Worm (Caenorhabditis elegans) whole organism, mixed stage, embryonic: ENCODE measurements around the gene nfi-1.

Experiments
- blmp-1 ChIP-seq: fragments of 150-350 bp; optimal IDR thresholded peaks from 2 replicates; lab custom pipeline; 2014; ENCODE audit warnings: missing biosample characterization, missing genetic modification characterization
- elt-3 ChIP-seq: fragments of 150-350 bp; optimal IDR thresholded peaks from 2 replicates; lab custom pipeline; 2014; ENCODE audit warnings: missing biosample characterization, missing genetic modification characterization
- mab-5 ChIP-seq: fragments of 150-350 bp; optimal IDR thresholded peaks from 2 replicates; lab custom pipeline; 2014; ENCODE audit warnings: missing biosample characterization, missing genetic modification characterization
- mep-1 ChIP-seq: fragments of 150-350 bp; optimal IDR thresholded peaks from 2 replicates; lab custom pipeline; 2017; ENCODE audit warnings: missing biosample characterization, missing genetic modification reagents, missing genetic modification characterization, inconsistent platforms
- mls-2 ChIP-seq: sonication (generic microtip); optimal IDR thresholded peaks from 2 replicates; lab custom pipeline; 2016; ENCODE audit warnings: mild to moderate bottlenecking, missing genetic modification characterization, moderate library complexity, missing compliant biosample characterization
- pha-4 ChIP-seq: fragments of 150-350 bp; optimal IDR thresholded peaks from 2 replicates; lab custom pipeline; 2018; ENCODE audit warnings: missing biosample characterization, missing genetic modification reagents, missing genetic modification characterization
- zip-8 ChIP-seq: fragments of 150-350 bp; optimal IDR thresholded peaks from 2 replicates; lab custom pipeline; 2014; ENCODE audit warnings: missing biosample characterization, missing genetic modification characterization

ce11 chrII:7530944-7531343 lies 7.0 kb upstream of the nfi-1 start, which contains the start of gene wrt-1:
- TF ChIP-seq blmp-1 (tag; lab: Kevin White, UChicago): no peak
- TF ChIP-seq mab-5 (tag; lab: Kevin White, UChicago): no peak
- no peak for TF ChIP-seq elt-3
- TF ChIP-seq mep-1: no peak
- no peak for TF ChIP-seq pha-4 (tag; lab: Kevin White, UChicago)
- TF ChIP-seq zip-8 (tag; lab: Kevin White, UChicago): no peak
- TF ChIP-seq mls-2: no peak
